Worm (Caenorhabditis elegans) whole organism, L4 larva: Measurements from ENCODE around the gene let-711.

Experiments used
- D1046.2 ChIP-seq: fragments of 200-800 bp; sonication (Bioruptor generic); IDR thresholded peaks from 2 replicates; pipeline ENCODE4 v1.3.6; 2022; ENCODE audit warnings: missing genetic modification characterization, missing compliant biosample characterization
- Y48G9A.11 ChIP-seq: fragments of 200-800 bp; sonication (Bioruptor generic); IDR thresholded peaks from 2 replicates; pipeline ENCODE4 v1.3.6; 2022; ENCODE audit warnings: missing genetic modification reagents, missing genetic modification characterization, missing compliant biosample characterization
- aha-1 ChIP-seq: fragments of 150-350 bp; peaks from one replicate; lab custom pipeline; 2014; ENCODE audit warnings: missing biosample characterization, missing genetic modification characterization
- aly-2 ChIP-seq: sonication (generic microtip); optimal IDR thresholded peaks from 2 replicates; lab custom pipeline; 2018; ENCODE audit warnings: missing biosample characterization, missing genetic modification characterization
- arid-1 ChIP-seq: fragments of 200-800 bp; sonication (Bioruptor generic); conservative IDR thresholded peaks from 2 replicates; pipeline ENCODE4 v1.3.6; 2022; ENCODE audit warnings: missing genetic modification reagents, missing genetic modification characterization, missing compliant biosample characterization
- attf-4 ChIP-seq: sonication (generic microtip); optimal IDR thresholded peaks from 3 replicates; lab custom pipeline; 2017; ENCODE audit warnings: missing biosample characterization, missing genetic modification characterization
- ceh-20 ChIP-seq: fragments of 200-800 bp; sonication (Bioruptor generic); IDR thresholded peaks from 2 replicates; pipeline ENCODE4 v1.3.6; 2022; ENCODE audit warnings: missing genetic modification reagents, missing genetic modification characterization, missing compliant biosample characterization
- daf-19 ChIP-seq: fragments of 200-800 bp; sonication (Bioruptor generic); conservative IDR thresholded peaks from 2 replicates; pipeline ENCODE4 v1.3.6; 2022; ENCODE audit warnings: missing genetic modification characterization, missing compliant biosample characterization
- dmd-6 ChIP-seq: fragments of 200-800 bp; sonication (Bioruptor generic); IDR thresholded peaks from 2 replicates; pipeline ENCODE4 v1.3.6; 2022; ENCODE audit warnings: missing genetic modification reagents, missing genetic modification characterization, missing compliant biosample characterization
- dmd-9 ChIP-seq: fragments of 200-800 bp; sonication (Bioruptor generic); IDR thresholded peaks from 2 replicates; pipeline ENCODE4 v1.3.6; 2022; ENCODE audit warnings: missing genetic modification reagents, missing genetic modification characterization, missing compliant biosample characterization
- duxl-1 ChIP-seq: sonication (generic microtip); optimal IDR thresholded peaks from 2 replicates; lab custom pipeline; 2016; ENCODE audit warnings: mild to moderate bottlenecking, missing genetic modification characterization, moderate library complexity, missing compliant biosample characterization; ENCODE audit not compliant: poor library complexity
- dve-1 ChIP-seq: sonication (generic microtip); optimal IDR thresholded peaks from 2 replicates; lab custom pipeline; 2017; ENCODE audit warnings: antibody characterized with exemption, mild to moderate bottlenecking, missing genetic modification characterization, missing compliant biosample characterization; ENCODE audit not compliant: insufficient read depth
- egl-27 ChIP-seq: sonication (generic microtip); optimal IDR thresholded peaks from 3 replicates; lab custom pipeline; 2017; ENCODE audit warnings: missing biosample characterization, missing genetic modification reagents, missing genetic modification characterization
- hif-1 ChIP-seq, 2 experiments: sonication (generic microtip); optimal IDR thresholded peaks; 2 replicates each; lab custom pipeline; 2016 to 2017; ENCODE audit warnings: missing compliant biosample characterization in 2 of 2, missing genetic modification characterization in 2 of 2, missing genetic modification reagents in 2 of 2, missing genotype in 2 of 2, mild to moderate bottlenecking in 1 of 2
- hlh-30 ChIP-seq: sonication (generic microtip); optimal IDR thresholded peaks from 2 replicates; lab custom pipeline; 2017; ENCODE audit warnings: antibody characterized with exemption, mild to moderate bottlenecking, missing genetic modification characterization, missing compliant biosample characterization; ENCODE audit not compliant: insufficient read depth
- lim-7 ChIP-seq: fragments of 200-800 bp; sonication (Bioruptor generic); IDR thresholded peaks from 2 replicates; pipeline ENCODE4 v1.3.6; 2022; ENCODE audit warnings: missing genetic modification characterization, missing compliant biosample characterization
- lin-13 ChIP-seq: fragments of 150-350 bp; optimal IDR thresholded peaks from 2 replicates; lab custom pipeline; 2014; ENCODE audit warnings: missing biosample characterization, missing genetic modification reagents, missing genetic modification characterization
- lsy-2 ChIP-seq, 2 experiments: fragments of 150-350 bp in 1 of 2; sonication (generic microtip) in 1 of 2; optimal IDR thresholded peaks; 2 replicates each; lab custom pipeline; 2014 to 2017; ENCODE audit warnings: missing biosample characterization in 2 of 2, missing genetic modification characterization in 2 of 2
- madf-5 ChIP-seq, 2 experiments: fragments of 200-800 bp; sonication (Bioruptor generic); IDR thresholded peaks; 2 replicates each; pipeline ENCODE4 v1.3.6; 2022; ENCODE audit warnings: missing compliant biosample characterization in 2 of 2, missing genetic modification characterization in 2 of 2
- mdl-1 ChIP-seq, 2 experiments: fragments of 150-350 bp in 1 of 2; sonication (generic microtip) in 1 of 2; optimal IDR thresholded peaks; 2 replicates each; lab custom pipeline; 2014 to 2017; ENCODE audit warnings: missing biosample characterization in 2 of 2, missing genetic modification characterization in 2 of 2
- mep-1 ChIP-seq: fragments of 150-350 bp; sonication (generic microtip); optimal IDR thresholded peaks from 3 replicates; lab custom pipeline; 2014; ENCODE audit warnings: missing biosample characterization, missing genetic modification characterization
- mxl-3 ChIP-seq: fragments of 200-800 bp; sonication (Bioruptor generic); optimal IDR thresholded peaks from 2 replicates; lab custom pipeline; 2018; ENCODE audit warnings: mild to moderate bottlenecking, missing genetic modification characterization, missing compliant biosample characterization
- nhr-111 ChIP-seq: fragments of 200-800 bp; sonication (Bioruptor generic); optimal IDR thresholded peaks from 2 replicates; lab custom pipeline; 2018; ENCODE audit warnings: mild to moderate bottlenecking, missing genetic modification characterization, missing compliant biosample characterization
- nhr-237 ChIP-seq: sonication (generic microtip); optimal IDR thresholded peaks from 2 replicates; lab custom pipeline; 2017; ENCODE audit warnings: missing biosample characterization, missing genetic modification characterization
- nhr-25 ChIP-seq: sonication (generic microtip); optimal IDR thresholded peaks from 2 replicates; lab custom pipeline; 2017; ENCODE audit warnings: missing genetic modification characterization, mild to moderate bottlenecking, missing compliant biosample characterization, antibody characterized with exemption, moderate library complexity, borderline replicate concordance; ENCODE audit not compliant: insufficient read depth
- nhr-77 ChIP-seq: fragments of 150-350 bp; optimal IDR thresholded peaks from 2 replicates; lab custom pipeline; 2014; ENCODE audit warnings: missing biosample characterization, missing genetic modification characterization
- pha-4 ChIP-seq, 2 experiments: fragments of 150-350 bp in 1 of 2; fragments of 200-800 bp in 1 of 2; sonication (Bioruptor generic) in 1 of 2; IDR thresholded peaks in 1 of 2; optimal IDR thresholded peaks in 1 of 2; 2 replicates each; pipeline versions ENCODE4 v1.3.6 to Lab custom; 2014 to 2022; ENCODE audit warnings: missing genetic modification characterization in 2 of 2, missing genetic modification reagents in 2 of 2, missing biosample characterization in 1 of 2, missing compliant biosample characterization in 1 of 2
- pqm-1 ChIP-seq: sonication (generic microtip); optimal IDR thresholded peaks from 2 replicates; lab custom pipeline; 2017; ENCODE audit warnings: missing biosample characterization, missing genetic modification characterization
- saeg-2 ChIP-seq: fragments of 200-800 bp; sonication (Bioruptor generic); IDR thresholded peaks from 2 replicates; pipeline ENCODE4 v1.3.6; 2022; ENCODE audit warnings: missing genetic modification reagents, missing genetic modification characterization, missing compliant biosample characterization
- skn-1 ChIP-seq: fragments of 150-350 bp; optimal IDR thresholded peaks from 2 replicates; lab custom pipeline; 2014; ENCODE audit warnings: missing biosample characterization, missing genetic modification characterization
- snpc-1.2 ChIP-seq: fragments of 200-800 bp; sonication (Bioruptor generic); IDR thresholded peaks from 2 replicates; pipeline ENCODE4 v1.3.6; 2022; ENCODE audit warnings: missing genetic modification reagents, missing genetic modification characterization, missing compliant biosample characterization
- spr-3 ChIP-seq: fragments of 200-800 bp; sonication (Bioruptor generic); optimal IDR thresholded peaks from 2 replicates; lab custom pipeline; 2018; ENCODE audit warnings: mild to moderate bottlenecking, missing genetic modification characterization, missing compliant biosample characterization
- tag-97 ChIP-seq: fragments of 200-800 bp; sonication (Bioruptor generic); IDR thresholded peaks from 2 replicates; pipeline ENCODE4 v1.3.6; 2022; ENCODE audit warnings: missing genetic modification characterization, missing compliant biosample characterization
- tra-1 ChIP-seq: fragments of 200-800 bp; sonication (Bioruptor generic); IDR thresholded peaks from 2 replicates; pipeline ENCODE4 v1.3.6; 2022; ENCODE audit warnings: missing genetic modification reagents, missing genetic modification characterization, missing compliant biosample characterization
- ztf-7 ChIP-seq: fragments of 150-350 bp; optimal IDR thresholded peaks from 2 replicates; lab custom pipeline; 2014; ENCODE audit warnings: missing biosample characterization, missing genetic modification characterization

Gene let-711

ce11 chrIII:6971662-6972284 lies 25.3 kb downstream of the let-711 start, which contains the start of the genes eef-1A.1 and rfc-4 (continued):
- TF ChIP-seq tra-1 (GFP tag; lab: Robert Waterston, UW) (peak; percentile 36; the same call in 1 of the 2 replicates), hlh-30 (tag; lab: Kevin White, UChicago) (peak; percentile 100), saeg-2 (GFP tag; lab: Robert Waterston, UW) (no peak), nhr-237 (peak; percentile 6), egl-27 (tag; lab: Kevin White, UChicago) (no peak), ztf-7 (tag; lab: Kevin White, UChicago) (peak; percentile 88), duxl-1 (peak; percentile 89), snpc-1.2 (GFP tag; lab: Robert Waterston, UW) (peak; percentile 47; the same call in 1 of the 2 replicates), lim-7 (GFP tag; lab: Robert Waterston, UW) (peak; percentile 68; the same call in 1 of the 2 replicates), skn-1 (tag; lab: Kevin White, UChicago) (no peak), mdl-1 (tag; optimal IDR thresholded peaks at IDR 0.05; lab: Kevin White, UChicago) (peak; percentile 24 to 91), daf-19 (GFP tag; lab: Robert Waterston, UW) (no peak), Y48G9A.11 (GFP tag; lab: Robert Waterston, UW) (peak; percentile 77), attf-4 (no peak), arid-1 (GFP tag; lab: Robert Waterston, UW) (peak; percentile 87), dmd-6 (GFP tag; lab: Robert Waterston, UW) (peak; percentile 90), nhr-77 (tag; lab: Kevin White, UChicago) (peak; percentile 98), spr-3 (peak; percentile 55), mxl-3 (GFP tag; lab: Kevin White, UChicago) (peak; percentile 84), dmd-9 (peak; percentile 81), nhr-25 (tag; lab: Kevin White, UChicago) (peak; percentile 95), nhr-111 (GFP tag; lab: Kevin White, UChicago) (no peak), aly-2 (no peak), D1046.2 (no peak), pqm-1 (tag; lab: Kevin White, UChicago) (peak; percentile 41)

- peak in 1 of 2 experiments; percentile 43 for TF ChIP-seq lsy-2 (tag; optimal IDR thresholded peaks at IDR 0.05; lab: Kevin White, UChicago)
- no peak for TF ChIP-seq tag-97 (GFP tag; lab: Robert Waterston, UW)
Observed at ce11 chrIII:6973682-6974081, 27.2 kb downstream of the let-711 start, which contains the start of gene F31E3.2. F31E3.2 (plus strand) TSS chrIII:6973982.

ce11 chrIII:6974952-6975351 lies 28.4 kb downstream of the let-711 start:
- TF ChIP-seq lin-13 (GFP tag; lab: Kevin White, UChicago), result no peak
- TF ChIP-seq ceh-20 (GFP tag; lab: Robert Waterston, UW), result no peak
- no peak for TF ChIP-seq nhr-25 (tag; lab: Kevin White, UChicago)
- no peak for TF ChIP-seq mdl-1 (tag; optimal IDR thresholded peaks at IDR 0.05; lab: Kevin White, UChicago)
- no peak for TF ChIP-seq hif-1 (tag; optimal IDR thresholded peaks at IDR 0.05; lab: Kevin White, UChicago)
- TF ChIP-seq aha-1, result no peak
- TF ChIP-seq pha-4 (GFP tag; IDR thresholded peaks at IDR 0.05; lab: Robert Waterston, UW), result no peak
- no peak for TF ChIP-seq pha-4 (tag; optimal IDR thresholded peaks at IDR 0.05; lab: Kevin White, UChicago)
- no peak for TF ChIP-seq mep-1
- no peak for TF ChIP-seq dve-1 (tag; lab: Kevin White, UChicago)
- no peak for TF ChIP-seq madf-5 (GFP tag; IDR thresholded peaks at IDR 0.05; lab: Robert Waterston, UW)
